Worm (Caenorhabditis elegans): ENCODE measurements around the gene Y54E2A.5.

Gene Y54E2A.5

DNA sequence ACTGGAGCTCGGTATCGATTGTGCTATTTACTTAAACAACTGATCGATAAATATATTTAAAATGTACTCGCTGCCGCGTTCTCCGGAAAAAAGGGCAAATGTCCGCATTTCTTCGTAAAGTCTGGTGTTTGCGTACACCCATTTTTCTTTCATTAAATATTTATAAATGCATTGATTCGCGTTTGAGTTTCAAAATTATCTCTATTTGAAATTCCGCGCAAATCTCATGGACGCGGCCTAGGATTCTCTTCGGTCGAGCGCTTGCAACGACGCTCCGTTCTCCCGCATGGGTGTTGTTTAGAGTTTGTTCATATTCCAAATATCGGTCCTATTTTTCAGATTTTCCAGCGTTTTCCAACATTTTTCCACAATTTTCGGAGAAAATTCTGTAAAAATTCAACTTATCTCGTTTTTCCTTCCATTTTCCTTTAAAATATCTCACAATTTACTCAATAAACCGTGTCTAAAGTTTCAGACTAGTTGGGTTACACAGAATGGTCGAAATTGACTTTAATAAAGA lies 37.4 kb upstream of the Y54E2A.5 start, which contains the start of gene eif-3.B:
Gene eif-3.B, plus strand, starts transcription at position 470 of the 520 bp plus-strand sequence.
- peak; percentile 86 for TF ChIP-seq mcd-1 (GFP tag; IDR thresholded peaks at IDR 0.05)
- TF ChIP-seq unc-130 (GFP tag; optimal IDR thresholded peaks at IDR 0.05): peak; percentile 62
- TF ChIP-seq rpc-1 (optimal IDR thresholded peaks at IDR 0.05): no peak
- TF ChIP-seq rpc-1 (tag; optimal IDR thresholded peaks at IDR 0.05): no peak
- peak; percentile 95 for TF ChIP-seq attf-3 (GFP tag; conservative IDR thresholded peaks at IDR 0.05)
- TF ChIP-seq lin-54 (GFP tag; optimal IDR thresholded peaks at IDR 0.05): peak; percentile 95
- TF ChIP-seq lin-40 (tag; optimal IDR thresholded peaks at IDR 0.05): peak; percentile 88
- TF ChIP-seq egl-18 (GFP tag; IDR thresholded peaks at IDR 0.05): 0 out of 2 replicates have a peak, but pooled peaks have one; percentile 38
- peak; percentile 46; the same call in 1 of the 2 replicates for TF ChIP-seq B0336.3 (GFP tag; IDR thresholded peaks at IDR 0.05)
- TF ChIP-seq F52B5.7 (tag; optimal IDR thresholded peaks at IDR 0.05): no peak
- no peak for TF ChIP-seq akir-1 (GFP tag; optimal IDR thresholded peaks at IDR 0.05)
- TF ChIP-seq aptf-2 (GFP tag; conservative IDR thresholded peaks at IDR 0.05): peak; percentile 62; the same call in 1 of the 2 replicates
- peak; percentile 83 for TF ChIP-seq ekl-4 (GFP tag; IDR thresholded peaks at IDR 0.05)
- no peak for TF ChIP-seq sptf-2 (GFP tag; optimal IDR thresholded peaks at IDR 0.05)
- TF ChIP-seq dox-1 (GFP tag; IDR thresholded peaks at IDR 0.05): peak; percentile 80
- no peak for TF ChIP-seq ztf-26 (tag; optimal IDR thresholded peaks at IDR 0.05)
- TF ChIP-seq lag-1 (GFP tag; IDR thresholded peaks at IDR 0.05): no peak
- peak; percentile 15 for TF ChIP-seq gei-17 (GFP tag; optimal IDR thresholded peaks at IDR 0.05)
- peak; percentile 69 for TF ChIP-seq C06A6.2 (GFP tag; conservative IDR thresholded peaks at IDR 0.05)
- peak; percentile 75 for TF ChIP-seq pha-4 (tag; optimal IDR thresholded peaks at IDR 0.05)
- peak; percentile 50 for TF ChIP-seq tbp1 (GFP tag; optimal IDR thresholded peaks at IDR 0.05)
- no peak for TF ChIP-seq C17E4.6 (GFP tag; IDR thresholded peaks at IDR 0.05)
- no peak for TF ChIP-seq F39B2.1 (GFP tag; IDR thresholded peaks at IDR 0.05)
- 0 out of 2 replicates have a peak, but pooled peaks have one; percentile 29 for TF ChIP-seq bed-2 (GFP tag; IDR thresholded peaks at IDR 0.05)
- TF ChIP-seq ceh-40 (GFP tag; IDR thresholded peaks at IDR 0.05): no peak
- TF ChIP-seq mel-28 (tag; optimal IDR thresholded peaks at IDR 0.05; ENCODE audit: borderline replicate concordance): no peak
- no peak for TF ChIP-seq cebp-2 (GFP tag; IDR thresholded peaks at IDR 0.05)
- peak; percentile 44 for TF ChIP-seq ztf-18 (tag; optimal IDR thresholded peaks at IDR 0.05)
- 0 out of 2 replicates have a peak, but pooled peaks have one; percentile 5 for TF ChIP-seq ztf-25 (GFP tag; IDR thresholded peaks at IDR 0.05)
- peak; percentile 80 for TF ChIP-seq pbrm-1 (GFP tag; IDR thresholded peaks at IDR 0.05)
- TF ChIP-seq let-607 (tag; optimal IDR thresholded peaks at IDR 0.05): peak in 1 of 2 experiments; percentile 86
- TF ChIP-seq let-526 (GFP tag; IDR thresholded peaks at IDR 0.05): peak; percentile 81; the same call in 1 of the 2 replicates
- no peak for TF ChIP-seq F55B11.4 (tag; optimal IDR thresholded peaks at IDR 0.05; ENCODE audit: borderline replicate concordance, insufficient read depth)
- TF ChIP-seq nhr-179 (tag; optimal IDR thresholded peaks at IDR 0.05): no peak
- TF ChIP-seq K12H6.12 (tag; optimal IDR thresholded peaks at IDR 0.05): peak; percentile 79
- TF ChIP-seq B0035.1 (tag; optimal IDR thresholded peaks at IDR 0.05): no peak
- peak; percentile 95 for TF ChIP-seq attf-5 (GFP tag; optimal IDR thresholded peaks at IDR 0.05)
- no peak for TF ChIP-seq egrh-3 (GFP tag; IDR thresholded peaks at IDR 0.05)
- TF ChIP-seq nhr-90 (tag; optimal IDR thresholded peaks at IDR 0.05): no peak
- 0 out of 2 replicates have a peak, but pooled peaks have one; percentile 21 for TF ChIP-seq hmg-20 (GFP tag; IDR thresholded peaks at IDR 0.05)
- TF ChIP-seq madf-6 (GFP tag; IDR thresholded peaks at IDR 0.05): peak; percentile 79
- TF ChIP-seq fkh-3 (tag; optimal IDR thresholded peaks at IDR 0.05): no peak
- 0 out of 2 replicates have a peak, but pooled peaks have one; percentile 37 for TF ChIP-seq Y95B8A.8 (GFP tag; IDR thresholded peaks at IDR 0.05)
- TF ChIP-seq lin-26 (GFP tag; IDR thresholded peaks at IDR 0.05): no peak
- TF ChIP-seq F33H1.4 (GFP tag; IDR thresholded peaks at IDR 0.05): peak; percentile 65
- peak; percentile 38 for TF ChIP-seq hmg-1.2 (GFP tag; IDR thresholded peaks at IDR 0.05)
- TF ChIP-seq repo-1 (tag; optimal IDR thresholded peaks at IDR 0.05): peak; percentile 33
- no peak for TF ChIP-seq nhr-27 (tag; optimal IDR thresholded peaks at IDR 0.05)

Data from whole organism, young adult.